Worm (Caenorhabditis elegans): Measurements from ENCODE around the gene H17B01.2.

Gene H17B01.2

DNA sequence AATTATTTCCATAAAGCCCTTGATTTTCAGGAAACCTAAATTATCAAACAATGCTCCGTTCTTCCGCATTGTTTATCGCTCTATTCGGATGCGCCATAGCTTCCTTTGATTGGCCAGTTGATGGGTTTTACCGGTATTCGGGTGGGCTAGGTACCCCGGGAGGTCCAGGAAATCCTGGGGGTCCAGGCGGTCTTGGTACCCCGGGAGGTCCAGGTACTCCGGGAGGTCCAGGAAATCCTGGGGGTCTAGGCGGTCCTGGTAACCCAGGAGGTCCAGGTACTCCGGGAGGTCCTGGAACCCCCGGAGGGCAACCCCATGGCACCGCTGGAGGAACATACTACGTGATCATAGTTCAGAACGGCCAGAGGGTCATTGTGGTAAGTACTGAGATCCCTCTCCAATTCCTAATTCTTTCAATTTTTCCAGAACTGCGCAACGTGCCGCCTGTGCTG lies at the start of gene H17B01.2:
H17B01.2 (plus strand) TSS at position 51 of the 452 bp plus-strand sequence.
- TF ChIP-seq mml-1 (tag; optimal IDR thresholded peaks at IDR 0.05), result no peak
- TF ChIP-seq zag-1 (tag; optimal IDR thresholded peaks at IDR 0.05), result no peak
- no peak for TF ChIP-seq snpc-4 (tag; optimal IDR thresholded peaks at IDR 0.05)
- TF ChIP-seq nhr-43 (tag; optimal IDR thresholded peaks at IDR 0.05; ENCODE audit: poor library complexity, severe bottlenecking), result no peak
- no peak for TF ChIP-seq nhr-11 (tag; optimal IDR thresholded peaks at IDR 0.05)
- no peak for TF ChIP-seq fkh-2 (tag; optimal IDR thresholded peaks at IDR 0.05)
- no peak for TF ChIP-seq egl-5 (tag; optimal IDR thresholded peaks at IDR 0.05)
- no peak for TF ChIP-seq nfya-1 (tag; optimal IDR thresholded peaks at IDR 0.05; ENCODE audit: insufficient read depth)
- TF ChIP-seq ztf-4 (tag; optimal IDR thresholded peaks at IDR 0.05), result no peak
- TF ChIP-seq nhr-23 (tag; optimal IDR thresholded peaks at IDR 0.05), result no peak
- no peak for TF ChIP-seq nhr-76 (tag; optimal IDR thresholded peaks at IDR 0.05)
- no peak for TF ChIP-seq jun-1 (tag; optimal IDR thresholded peaks at IDR 0.05)
- TF ChIP-seq unc-39 (tag; optimal IDR thresholded peaks at IDR 0.05), result no peak
- no peak for TF ChIP-seq elt-1 (tag; optimal IDR thresholded peaks at IDR 0.05)
- no peak for TF ChIP-seq ceh-16 (tag; optimal IDR thresholded peaks at IDR 0.05)
- TF ChIP-seq sea-2 (GFP tag; optimal IDR thresholded peaks at IDR 0.05), result no peak
- TF ChIP-seq fkh-10 (GFP tag; optimal IDR thresholded peaks at IDR 0.05), result no peak

DNA sequence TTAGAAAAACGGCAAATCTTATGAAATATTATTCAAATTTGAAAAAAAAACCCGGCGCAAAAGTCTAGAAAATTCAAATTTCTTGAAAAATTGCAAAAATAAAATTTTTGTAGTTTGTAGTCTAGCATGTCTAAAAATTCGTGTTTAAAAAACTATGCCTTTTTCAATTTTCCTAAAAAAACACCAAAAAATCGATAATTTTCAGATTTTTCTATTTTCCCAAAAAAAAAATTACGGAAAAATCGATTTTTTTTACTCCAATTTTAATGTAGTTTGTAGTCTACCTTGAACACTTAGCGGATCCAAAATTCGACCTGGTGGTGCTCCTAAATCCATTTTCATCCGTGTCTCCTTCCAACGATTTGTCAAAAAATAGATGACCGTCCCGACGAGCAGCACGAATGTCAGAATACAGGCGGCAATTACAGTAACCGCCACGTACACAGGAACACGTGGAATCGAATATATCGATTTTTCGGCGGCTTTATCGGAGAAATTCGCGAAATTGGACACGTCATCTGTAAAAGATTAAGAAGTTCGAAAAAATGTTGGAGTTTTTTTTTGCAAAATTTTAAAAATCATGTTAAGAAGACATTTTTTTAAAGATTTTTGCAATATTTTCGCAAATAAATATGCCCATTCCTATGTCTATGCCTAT lies 49.4 kb upstream of the H17B01.2 start:
- TF ChIP-seq ceh-28 (tag; optimal IDR thresholded peaks at IDR 0.05), result peak; percentile 55
- no peak for TF ChIP-seq daf-12 (tag; optimal IDR thresholded peaks at IDR 0.05)

DNA sequence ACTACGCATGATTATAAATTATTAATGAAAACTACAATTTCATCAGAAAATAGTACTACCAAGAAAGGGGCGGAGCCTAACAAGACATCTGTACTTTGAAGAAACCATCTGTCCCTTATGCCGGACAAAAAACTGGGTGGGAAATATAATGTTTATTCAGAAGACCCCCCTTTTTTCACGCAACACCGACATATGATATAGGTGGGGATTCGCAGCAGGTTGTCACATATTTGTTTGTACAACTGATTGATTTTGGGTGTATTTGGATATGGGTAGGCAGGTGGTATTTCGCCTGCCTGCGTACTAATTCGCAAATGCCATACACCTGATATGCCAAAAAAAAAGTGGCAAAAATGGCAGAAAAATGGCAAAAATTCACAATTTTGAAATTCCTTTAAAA lies 46.7 kb upstream of the H17B01.2 start, which contains the start of gene Y51H7C.10:
Y51H7C.10 (minus strand) TSS at position 101 of the 400 bp plus-strand sequence.
- TF ChIP-seq R02D3.7 (tag; optimal IDR thresholded peaks at IDR 0.05), result no peak
- no peak for TF ChIP-seq mdl-1 (tag; optimal IDR thresholded peaks at IDR 0.05)

DNA sequence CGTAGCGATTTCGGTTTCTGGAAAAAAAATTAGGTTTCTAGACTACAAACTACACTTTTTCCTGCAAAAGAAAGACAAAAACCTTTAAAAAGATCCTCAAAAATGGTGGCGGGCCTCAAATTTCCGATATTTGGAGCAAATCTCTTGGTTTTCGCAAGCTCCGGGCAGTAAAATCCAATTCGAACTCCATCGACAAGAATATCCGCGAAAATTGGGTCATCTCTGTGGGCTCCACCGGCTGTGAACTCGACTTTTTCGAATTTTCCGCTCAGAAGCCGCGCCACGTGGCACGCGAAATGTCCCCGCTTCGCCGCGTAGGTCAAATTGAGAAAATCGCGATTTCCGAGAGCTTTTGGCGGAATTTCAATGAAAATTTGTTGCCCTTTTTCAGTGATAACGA lies 33.6 kb upstream of the H17B01.2 start:
- TF ChIP-seq nhr-76 (tag; optimal IDR thresholded peaks at IDR 0.05), result no peak
- no peak for TF ChIP-seq hmg-11 (tag; optimal IDR thresholded peaks at IDR 0.05)
- TF ChIP-seq nhr-12 (tag; optimal IDR thresholded peaks at IDR 0.05), result no peak
- no peak for TF ChIP-seq ceh-16 (tag; optimal IDR thresholded peaks at IDR 0.05)
- TF ChIP-seq ZK546.5 (tag; optimal IDR thresholded peaks at IDR 0.05), result no peak
- TF ChIP-seq nhr-23 (tag; optimal IDR thresholded peaks at IDR 0.05), result no peak
- TF ChIP-seq fkh-10 (GFP tag; optimal IDR thresholded peaks at IDR 0.05), result no peak
- no peak for TF ChIP-seq pqm-1 (tag; optimal IDR thresholded peaks at IDR 0.05)
- no peak for TF ChIP-seq nhr-28 (tag; optimal IDR thresholded peaks at IDR 0.05)
- no peak for TF ChIP-seq skn-1 (tag; optimal IDR thresholded peaks at IDR 0.05)
- no peak for TF ChIP-seq lsy-12 (tag; optimal IDR thresholded peaks at IDR 0.05)

DNA sequence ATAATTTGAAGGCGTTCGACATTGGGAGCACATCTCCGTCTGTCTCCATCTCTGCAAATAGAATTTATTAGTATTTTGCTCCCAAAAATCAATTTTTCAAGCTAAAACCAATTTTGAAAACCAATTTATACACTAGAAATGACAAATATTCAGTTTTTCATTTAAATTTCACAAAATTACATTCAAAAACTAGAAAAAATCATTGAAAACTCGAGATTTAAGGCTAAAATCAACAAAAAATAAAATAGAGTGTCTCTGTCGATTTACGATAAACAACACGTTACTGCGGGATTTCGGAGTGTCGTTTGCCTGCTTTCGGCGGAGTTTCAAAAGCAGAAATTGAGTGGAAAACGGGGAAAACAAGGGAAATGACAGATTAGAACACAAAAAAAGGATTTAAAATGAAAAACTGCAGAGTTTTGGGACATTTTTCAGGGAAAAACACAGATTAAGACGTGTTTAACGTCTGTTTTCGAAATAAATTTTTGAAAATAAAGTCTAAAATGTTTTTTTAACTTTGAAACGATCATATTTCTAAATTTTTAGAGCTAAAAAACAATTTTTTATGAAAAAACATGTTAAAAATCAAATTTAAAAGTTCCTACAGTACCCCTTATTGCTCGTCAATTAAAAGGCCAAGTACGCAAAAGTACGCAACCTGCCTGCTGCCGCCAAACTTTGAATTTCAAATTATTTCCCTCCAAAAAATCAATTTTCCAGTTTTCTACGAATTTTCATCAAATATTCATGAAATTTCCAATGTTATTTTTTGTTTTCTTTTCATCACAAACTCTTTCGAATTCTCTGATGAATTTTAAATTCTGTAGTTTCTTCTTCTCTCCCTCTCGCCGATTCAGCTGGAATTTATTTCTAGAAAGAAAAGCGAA lies 32.7 kb upstream of the H17B01.2 start, which contains the start of gene nol-6:
nol-6 (minus strand) TSS at position 51 of the 887 bp plus-strand sequence.
- TF ChIP-seq nhr-23 (tag; optimal IDR thresholded peaks at IDR 0.05) (peak; percentile 5), snpc-4 (tag; optimal IDR thresholded peaks at IDR 0.05) (no peak), R02D3.7 (tag; optimal IDR thresholded peaks at IDR 0.05) (peak; percentile 93), lin-15B (tag; optimal IDR thresholded peaks at IDR 0.05) (peak; percentile 46), hmg-11 (tag; optimal IDR thresholded peaks at IDR 0.05) (no peak), nfya-1 (tag; optimal IDR thresholded peaks at IDR 0.05; ENCODE audit: insufficient read depth) (peak; percentile 56), zag-1 (tag; optimal IDR thresholded peaks at IDR 0.05) (no peak), jun-1 (tag; optimal IDR thresholded peaks at IDR 0.05) (no peak), pha-4 (tag; optimal IDR thresholded peaks at IDR 0.05) (peak; percentile 61)

DNA sequence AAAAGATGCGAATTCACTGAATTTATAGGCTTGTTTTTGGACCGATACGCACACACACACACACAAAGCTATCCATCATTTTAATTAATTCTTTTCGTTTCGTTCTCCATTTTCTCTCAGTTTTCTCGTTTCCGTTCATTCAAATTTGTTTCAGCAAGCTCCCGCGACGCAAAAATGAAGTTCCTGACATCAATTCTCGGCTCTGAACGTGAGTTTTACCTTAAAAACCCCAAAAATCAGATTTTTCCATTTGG lies 32.1 kb upstream of the H17B01.2 start, which contains the start of gene Y51H7C.3:
Y51H7C.3 (plus strand) TSS at position 155 of the 254 bp plus-strand sequence.
- no peak for TF ChIP-seq nhr-28 (tag; optimal IDR thresholded peaks at IDR 0.05)
- TF ChIP-seq daf-12 (tag; optimal IDR thresholded peaks at IDR 0.05), result no peak
- TF ChIP-seq pha-4 (tag; optimal IDR thresholded peaks at IDR 0.05), result no peak
- no peak for TF ChIP-seq unc-62 (GFP tag; optimal IDR thresholded peaks at IDR 0.05)
- TF ChIP-seq nhr-43 (tag; optimal IDR thresholded peaks at IDR 0.05; ENCODE audit: poor library complexity, severe bottlenecking), result no peak
- TF ChIP-seq ceh-28 (tag; optimal IDR thresholded peaks at IDR 0.05), result no peak
- TF ChIP-seq ama-1 (optimal IDR thresholded peaks at IDR 0.05), result no peak
- TF ChIP-seq lin-15B (tag; optimal IDR thresholded peaks at IDR 0.05), result no peak
- TF ChIP-seq sea-2 (GFP tag; optimal IDR thresholded peaks at IDR 0.05), result no peak
- TF ChIP-seq elt-3 (tag; optimal IDR thresholded peaks at IDR 0.05), result no peak
- TF ChIP-seq ztf-11 (tag; optimal IDR thresholded peaks at IDR 0.05), result no peak
- no peak for TF ChIP-seq jun-1 (tag; optimal IDR thresholded peaks at IDR 0.05)
- TF ChIP-seq nhr-67 (tag; optimal IDR thresholded peaks at IDR 0.05), result no peak
- no peak for TF ChIP-seq fkh-2 (tag; optimal IDR thresholded peaks at IDR 0.05)
- TF ChIP-seq R02D3.7 (tag; optimal IDR thresholded peaks at IDR 0.05), result no peak
- no peak for TF ChIP-seq ceh-9 (tag; optimal IDR thresholded peaks at IDR 0.05)
- no peak for TF ChIP-seq lin-39 (tag; optimal IDR thresholded peaks at IDR 0.05)
- no peak for TF ChIP-seq tbx-2 (tag; optimal IDR thresholded peaks at IDR 0.05)

Measured in whole organism, L3 larva.